Fruit fly (Drosophila melanogaster) whole organism, wandering third instar larva: ENCODE results near the gene CG46387.

Experiments
- Abd-B ChIP-seq: fragments of >200 bp; optimal IDR thresholded peaks from 2 replicates; lab custom pipeline; 2017; ENCODE audit warnings: missing biosample characterization, missing genetic modification characterization
- CG32264 ChIP-seq: fragments of 200-800 bp; sonication (Bioruptor generic); optimal IDR thresholded peaks from 2 replicates; lab custom pipeline; 2016; ENCODE audit warnings: missing biosample characterization, missing genetic modification characterization
- CG9705 ChIP-seq: fragments of 200-800 bp; sonication (Bioruptor generic); optimal IDR thresholded peaks from 2 replicates; lab custom pipeline; 2018; ENCODE audit warnings: missing biosample characterization, mild to moderate bottlenecking, missing genetic modification characterization
- CrebA ChIP-seq: fragments of 200-800 bp; sonication (Bioruptor generic); optimal IDR thresholded peaks from 2 replicates; lab custom pipeline; 2016; ENCODE audit warnings: missing biosample characterization, mild to moderate bottlenecking, missing genetic modification characterization, borderline replicate concordance
- Dfd ChIP-seq: fragments of >200 bp; optimal IDR thresholded peaks from 2 replicates; lab custom pipeline; 2017; ENCODE audit warnings: missing biosample characterization, missing genetic modification characterization
- Dif ChIP-seq: fragments of 200-275, 200-300 bp; sonication (Bioruptor generic); optimal IDR thresholded peaks from 2 replicates; lab custom pipeline; 2018; ENCODE audit warnings: missing biosample characterization, missing genetic modification characterization; ENCODE audit not compliant: partially characterized antibody
- GATAd ChIP-seq: sonication (Bioruptor generic); optimal IDR thresholded peaks from 2 replicates; lab custom pipeline; 2016; ENCODE audit warnings: missing biosample characterization, missing genetic modification characterization
- HLH106 ChIP-seq: fragments of 200-800 bp; optimal IDR thresholded peaks from 3 replicates; lab custom pipeline; 2019; ENCODE audit warnings: missing biosample characterization, mild to moderate bottlenecking, missing genetic modification characterization, moderate library complexity
- Hnf4 ChIP-seq: fragments of 200-800 bp; sonication (Bioruptor generic); optimal IDR thresholded peaks from 2 replicates; lab custom pipeline; 2016; ENCODE audit warnings: missing biosample characterization, mild to moderate bottlenecking, missing genetic modification characterization
- Hr78 ChIP-seq: fragments of >200 bp; optimal IDR thresholded peaks from 2 replicates; lab custom pipeline; 2017; ENCODE audit warnings: missing biosample characterization, missing genetic modification characterization
- Hr83 ChIP-seq: fragments of 200-300 bp; sonication (Bioruptor generic); optimal IDR thresholded peaks from 2 replicates; lab custom pipeline; 2016; ENCODE audit warnings: missing biosample characterization, mild to moderate bottlenecking, missing genetic modification characterization, moderate library complexity; ENCODE audit not compliant: poor library complexity, severe bottlenecking
- Jra ChIP-seq: sonication (Bioruptor generic); optimal IDR thresholded peaks from 2 replicates; lab custom pipeline; 2016; ENCODE audit warnings: missing biosample characterization, missing genetic modification characterization
- Mio ChIP-seq: sonication (Bioruptor generic); optimal IDR thresholded peaks from 2 replicates; lab custom pipeline; 2016; ENCODE audit warnings: missing biosample characterization, missing genetic modification characterization
- Myc ChIP-seq: fragments of >200 bp; optimal IDR thresholded peaks from 2 replicates; lab custom pipeline; 2017
- N ChIP-seq: fragments of >200 bp; optimal IDR thresholded peaks from 2 replicates; lab custom pipeline; 2018; ENCODE audit warnings: missing biosample characterization, missing external identifiers, missing genetic modification characterization
- OdsH ChIP-seq: fragments of 200-800 bp; sonication (Bioruptor generic); optimal IDR thresholded peaks from 2 replicates; lab custom pipeline; 2016; ENCODE audit warnings: missing biosample characterization, mild to moderate bottlenecking, missing genetic modification characterization
- Rel ChIP-seq, 2 experiments: fragments of 200-800 bp; sonication (Bioruptor generic) in 1 of 2; optimal IDR thresholded peaks; 2 replicates in 1 of 2; 3 replicates in 1 of 2; lab custom pipeline; 2016 to 2019; ENCODE audit warnings: mild to moderate bottlenecking in 2 of 2, missing biosample characterization in 2 of 2, missing genetic modification characterization in 2 of 2, moderate library complexity in 1 of 2
- Sp1 ChIP-seq: fragments of 200-800 bp; sonication (Bioruptor generic); optimal IDR thresholded peaks from 3 replicates; lab custom pipeline; 2019; ENCODE audit warnings: missing biosample characterization, mild to moderate bottlenecking, missing genetic modification characterization, moderate library complexity
- Vsx2 ChIP-seq: fragments of 200-300, 225-300 bp; sonication (Bioruptor generic); optimal IDR thresholded peaks from 2 replicates; lab custom pipeline; 2018; ENCODE audit warnings: missing biosample characterization, missing genetic modification characterization; ENCODE audit not compliant: partially characterized antibody
- br ChIP-seq: fragments of 200-800 bp; sonication (Bioruptor generic); optimal IDR thresholded peaks from 2 replicates; lab custom pipeline; 2016; ENCODE audit warnings: missing biosample characterization, missing genetic modification characterization
- brk ChIP-seq: fragments of 200-800 bp; sonication (Bioruptor generic); optimal IDR thresholded peaks from 2 replicates; lab custom pipeline; 2016; ENCODE audit warnings: missing biosample characterization, mild to moderate bottlenecking, missing genetic modification characterization
- dl ChIP-seq, 2 experiments: fragments of 175-275, 200-275 bp in 1 of 2; fragments of 200-275 bp in 1 of 2; sonication (Bioruptor generic); optimal IDR thresholded peaks; lab custom pipeline; 2018; ENCODE audit warnings: mild to moderate bottlenecking in 2 of 2, missing biosample characterization in 2 of 2, missing genetic modification characterization in 2 of 2, moderate library complexity in 2 of 2; ENCODE audit not compliant: partially characterized antibody in 2 of 2, insufficient read depth in 1 of 2
- dmrt93B ChIP-seq: fragments of 200-800 bp; sonication (Bioruptor generic); optimal IDR thresholded peaks from 2 replicates; lab custom pipeline; 2018; ENCODE audit warnings: missing biosample characterization, mild to moderate bottlenecking, missing genetic modification characterization
- dsf ChIP-seq: sonication (Bioruptor generic); optimal IDR thresholded peaks from 2 replicates; lab custom pipeline; 2016; ENCODE audit warnings: missing biosample characterization, missing genetic modification characterization, borderline replicate concordance
- ey ChIP-seq: fragments of 200-800 bp; sonication (Bioruptor generic); optimal IDR thresholded peaks from 2 replicates; lab custom pipeline; 2016; ENCODE audit warnings: missing biosample characterization, missing genetic modification characterization
- foxo ChIP-seq, 2 experiments: fragments of 200-800 bp; sonication (Bioruptor generic); optimal IDR thresholded peaks; 2 replicates in 1 of 2; 3 replicates in 1 of 2; lab custom pipeline; 2016 to 2017; ENCODE audit warnings: missing biosample characterization in 2 of 2, missing genetic modification characterization in 2 of 2
- fru ChIP-seq: fragments of 200-800 bp; sonication (Bioruptor generic); optimal IDR thresholded peaks from 3 replicates; lab custom pipeline; 2016; ENCODE audit warnings: missing biosample characterization, mild to moderate bottlenecking, missing genetic modification characterization
- h ChIP-seq: fragments of 200-800 bp; sonication (Bioruptor generic); optimal IDR thresholded peaks from 3 replicates; lab custom pipeline; 2016; ENCODE audit warnings: missing biosample characterization, mild to moderate bottlenecking, missing genetic modification characterization
- jim ChIP-seq: fragments of 175-275, 200-325 bp; sonication (Bioruptor generic); optimal IDR thresholded peaks from 2 replicates; lab custom pipeline; 2016; ENCODE audit warnings: missing biosample characterization, mild to moderate bottlenecking, missing genetic modification characterization
- lola ChIP-seq: fragments of >200 bp; optimal IDR thresholded peaks from 2 replicates; lab custom pipeline; 2017; ENCODE audit warnings: missing biosample characterization, missing genetic modification characterization
- pan ChIP-seq: fragments of >200 bp; optimal IDR thresholded peaks from 2 replicates; lab custom pipeline; 2017
- psq ChIP-seq: fragments of 200-800 bp; sonication (Bioruptor generic); optimal IDR thresholded peaks from 3 replicates; lab custom pipeline; 2017; ENCODE audit warnings: missing biosample characterization, mild to moderate bottlenecking, missing genetic modification characterization, moderate library complexity
- rgr ChIP-seq: fragments of 200-800 bp; sonication (Bioruptor generic); optimal IDR thresholded peaks from 3 replicates; lab custom pipeline; 2016; ENCODE audit warnings: missing biosample characterization, mild to moderate bottlenecking, missing genetic modification characterization
- sage ChIP-seq: fragments of 200-800 bp; sonication (Bioruptor generic); optimal IDR thresholded peaks from 2 replicates; lab custom pipeline; 2016; ENCODE audit warnings: missing biosample characterization, mild to moderate bottlenecking, missing genetic modification characterization
- sv ChIP-seq: fragments of 200-800 bp; sonication (Bioruptor generic); optimal IDR thresholded peaks from 3 replicates; lab custom pipeline; 2016; ENCODE audit warnings: missing biosample characterization, missing genetic modification characterization
- tai ChIP-seq: sonication (Bioruptor generic); optimal IDR thresholded peaks from 2 replicates; lab custom pipeline; 2016; ENCODE audit warnings: missing biosample characterization, missing genetic modification characterization
- usp ChIP-seq: fragments of >200 bp; optimal IDR thresholded peaks from 2 replicates; lab custom pipeline; 2017; ENCODE audit warnings: missing biosample characterization, missing genetic modification characterization
- woc ChIP-seq: sonication (Bioruptor generic); optimal IDR thresholded peaks from 2 replicates; lab custom pipeline; 2016; ENCODE audit warnings: missing biosample characterization, mild to moderate bottlenecking, missing genetic modification characterization

CG46387 gene

dm6 chr3L:9894643-9895042 lies 3.8 kb upstream of the CG46387 start, which contains the start of the genes CG6709 and Hez:
CG6709 (minus strand) TSS chr3L:9894743.
Hez (minus strand) TSS chr3L:9894743.
- TF ChIP-seq h (GFP tag; lab: Kevin White, UChicago) (no peak), jim (no peak), brk (GFP tag; lab: Kevin White, UChicago) (no peak), woc (GFP tag; lab: Kevin White, UChicago) (no peak), foxo (GFP tag; optimal IDR thresholded peaks at IDR 0.05; lab: Kevin White, UChicago) (no peak), Sp1 (GFP tag; lab: Kevin White, UChicago) (no peak), Hnf4 (GFP tag; lab: Kevin White, UChicago) (no peak), Dfd (no peak), CG9705 (GFP tag; lab: Kevin White, UChicago) (no peak)

dm6 chr3L:9897164-9897783 lies 1.2 kb upstream of the CG46387 start:
- TF ChIP-seq N (GFP tag; lab: Kevin White, UChicago), result no peak
- TF ChIP-seq Hr83 (GFP tag; lab: Kevin White, UChicago), result no peak
- TF ChIP-seq dmrt93B (GFP tag; lab: Kevin White, UChicago), result no peak
- no peak for TF ChIP-seq CG9705 (GFP tag; lab: Kevin White, UChicago)
- TF ChIP-seq rgr (GFP tag; lab: Kevin White, UChicago), result peak; percentile 56
- TF ChIP-seq lola (GFP tag; lab: Kevin White, UChicago), result no peak
- TF ChIP-seq GATAd (GFP tag; lab: Kevin White, UChicago), result no peak
- TF ChIP-seq psq, result peak; percentile 6
- TF ChIP-seq br (GFP tag; lab: Kevin White, UChicago), result peak; percentile 57
- TF ChIP-seq Mio (GFP tag; lab: Kevin White, UChicago), result no peak
- TF ChIP-seq dl (GFP tag; optimal IDR thresholded peaks at IDR 0.05; lab: Kevin White, UChicago; ENCODE audit: insufficient read depth in 1 of 2, partially characterized antibody in 2 of 2), result no peak
- TF ChIP-seq Rel (GFP tag; optimal IDR thresholded peaks at IDR 0.05; lab: Kevin White, UChicago), result no peak
- peak; percentile 61 for TF ChIP-seq Rel (tag; optimal IDR thresholded peaks at IDR 0.05; lab: Kevin White, UChicago)
- TF ChIP-seq Hnf4 (GFP tag; lab: Kevin White, UChicago), result peak; percentile 4
- no peak for TF ChIP-seq dsf (GFP tag; lab: Kevin White, UChicago)
- peak; percentile 22 for TF ChIP-seq HLH106 (tag; lab: Kevin White, UChicago)
- TF ChIP-seq sage, result no peak
- TF ChIP-seq CG32264 (GFP tag; lab: Kevin White, UChicago), result no peak
- TF ChIP-seq ey, result peak; percentile 6
- TF ChIP-seq h (GFP tag; lab: Kevin White, UChicago), result peak; percentile 55
- no peak for TF ChIP-seq pan (lab: Kevin White, UChicago)
- TF ChIP-seq Jra, result peak; percentile 49
- TF ChIP-seq Vsx2, result no peak
- TF ChIP-seq jim, result no peak
- no peak for TF ChIP-seq tai
- no peak for TF ChIP-seq Dfd
- peak; percentile 75 for TF ChIP-seq fru (GFP tag; lab: Kevin White, UChicago)
- no peak for TF ChIP-seq Dif (GFP tag; lab: Kevin White, UChicago)
- TF ChIP-seq Abd-B (GFP tag; lab: Kevin White, UChicago), result no peak
- TF ChIP-seq foxo (GFP tag; optimal IDR thresholded peaks at IDR 0.05; lab: Kevin White, UChicago), result peak in 1 of 2 experiments; percentile 58
- TF ChIP-seq OdsH (GFP tag; lab: Kevin White, UChicago), result peak; percentile 12
- no peak for TF ChIP-seq Myc (lab: Kevin White, UChicago)
- TF ChIP-seq woc (GFP tag; lab: Kevin White, UChicago), result peak; percentile 1
- no peak for TF ChIP-seq sv (GFP tag; lab: Kevin White, UChicago)
- TF ChIP-seq usp (GFP tag; lab: Kevin White, UChicago), result no peak
- TF ChIP-seq CrebA (GFP tag; lab: Kevin White, UChicago), result no peak
- TF ChIP-seq Hr78 (GFP tag; lab: Kevin White, UChicago), result no peak
- no peak for TF ChIP-seq brk (GFP tag; lab: Kevin White, UChicago)
- peak; percentile 4 for TF ChIP-seq Sp1 (GFP tag; lab: Kevin White, UChicago)
